Worm (Caenorhabditis elegans) whole organism, L2 larva: ENCODE measurements around the gene aos-1.

ENCODE experiments used
- C34F6.9 ChIP-seq: fragments of 150-350 bp; optimal IDR thresholded peaks from 2 replicates; lab custom pipeline; 2014; ENCODE audit warnings: missing biosample characterization, missing genetic modification characterization
- F13H6.1 ChIP-seq: sonication (generic microtip); optimal IDR thresholded peaks from 2 replicates; lab custom pipeline; 2016; ENCODE audit warnings: missing genetic modification characterization, missing compliant biosample characterization
- R02D3.7 ChIP-seq: fragments of 150-350 bp; optimal IDR thresholded peaks from 2 replicates; lab custom pipeline; 2014; ENCODE audit warnings: missing biosample characterization, missing genetic modification characterization
- ama-1 ChIP-seq: fragments of 150-350 bp; optimal IDR thresholded peaks from 2 replicates; lab custom pipeline; 2018; ENCODE audit warnings: inconsistent platforms
- blmp-1 ChIP-seq: sonication (generic microtip); optimal IDR thresholded peaks from 2 replicates; lab custom pipeline; 2017; ENCODE audit warnings: missing genetic modification characterization, mild to moderate bottlenecking, missing compliant biosample characterization, antibody characterized with exemption, moderate library complexity; ENCODE audit not compliant: insufficient read depth
- ceh-82 ChIP-seq: fragments of 150-350 bp; optimal IDR thresholded peaks from 2 replicates; lab custom pipeline; 2014; ENCODE audit warnings: missing biosample characterization, missing genetic modification characterization
- dmd-4 ChIP-seq: sonication (generic microtip); optimal IDR thresholded peaks from 2 replicates; lab custom pipeline; 2017; ENCODE audit warnings: missing biosample characterization, missing genetic modification characterization
- egl-27 ChIP-seq: sonication (generic microtip); optimal IDR thresholded peaks from 3 replicates; lab custom pipeline; 2017; ENCODE audit warnings: missing biosample characterization, missing genetic modification reagents, missing genetic modification characterization
- fos-1 ChIP-seq: fragments of 150-350 bp; optimal IDR thresholded peaks from 2 replicates; lab custom pipeline; 2014; ENCODE audit warnings: missing biosample characterization, missing genetic modification characterization
- gmeb-1 ChIP-seq: fragments of 150-350 bp; optimal IDR thresholded peaks from 2 replicates; lab custom pipeline; 2014; ENCODE audit warnings: missing biosample characterization, missing genetic modification characterization
- lin-11 ChIP-seq: fragments of 150-350 bp; sonication (generic microtip); optimal IDR thresholded peaks from 2 replicates; lab custom pipeline; 2014; ENCODE audit warnings: missing biosample characterization, missing genetic modification characterization, inconsistent platforms, mixed read lengths
- lin-13 ChIP-seq: fragments of 150-350 bp; optimal IDR thresholded peaks from 2 replicates; lab custom pipeline; 2014; ENCODE audit warnings: missing biosample characterization, missing genetic modification reagents, missing genetic modification characterization
- lin-39 ChIP-seq: fragments of 150-350 bp; optimal IDR thresholded peaks from 2 replicates; lab custom pipeline; 2014; ENCODE audit warnings: missing biosample characterization, missing genetic modification reagents, missing genetic modification characterization
- lsy-2 ChIP-seq, 2 experiments: fragments of 150-350 bp in 1 of 2; sonication (generic microtip) in 1 of 2; optimal IDR thresholded peaks; 2 replicates each; lab custom pipeline; 2014 to 2017; ENCODE audit warnings: missing biosample characterization in 2 of 2, missing genetic modification characterization in 2 of 2
- mbf-1 ChIP-seq: sonication (generic microtip); optimal IDR thresholded peaks from 2 replicates; lab custom pipeline; 2017; ENCODE audit warnings: missing biosample characterization, missing genetic modification characterization
- mdl-1 ChIP-seq, 2 experiments: fragments of 150-350 bp in 1 of 2; sonication (generic microtip) in 1 of 2; optimal IDR thresholded peaks; 2 replicates each; lab custom pipeline; 2017; ENCODE audit warnings: missing biosample characterization in 2 of 2, missing genetic modification characterization in 2 of 2
- nhr-10 ChIP-seq: sonication (generic microtip); optimal IDR thresholded peaks from 2 replicates; lab custom pipeline; 2017; ENCODE audit warnings: missing biosample characterization, missing genetic modification characterization
- nhr-11 ChIP-seq: fragments of 150-350 bp; optimal IDR thresholded peaks from 2 replicates; lab custom pipeline; 2014; ENCODE audit warnings: missing biosample characterization, missing genetic modification characterization
- nhr-129 ChIP-seq: fragments of 150-350 bp; optimal IDR thresholded peaks from 2 replicates; lab custom pipeline; 2014; ENCODE audit warnings: missing biosample characterization, missing genetic modification characterization
- nhr-21 ChIP-seq: fragments of 150-350 bp; optimal IDR thresholded peaks from 2 replicates; lab custom pipeline; 2014; ENCODE audit warnings: missing biosample characterization, missing genetic modification characterization
- nhr-23 ChIP-seq: fragments of 150-350 bp; optimal IDR thresholded peaks from 2 replicates; lab custom pipeline; 2014; ENCODE audit warnings: missing biosample characterization, missing genetic modification reagents, missing genetic modification characterization
- nhr-237 ChIP-seq: fragments of 150-350 bp; optimal IDR thresholded peaks from 2 replicates; lab custom pipeline; 2014; ENCODE audit warnings: missing biosample characterization, missing genetic modification characterization
- nhr-25 ChIP-seq: fragments of 150-350 bp; sonication (generic microtip); optimal IDR thresholded peaks from 3 replicates; lab custom pipeline; 2014; ENCODE audit warnings: missing biosample characterization, missing genetic modification characterization
- nhr-6 ChIP-seq: fragments of 150-350 bp; optimal IDR thresholded peaks from 2 replicates; lab custom pipeline; 2014; ENCODE audit warnings: missing biosample characterization, missing genetic modification characterization
- nhr-77 ChIP-seq: fragments of 150-350 bp; optimal IDR thresholded peaks from 2 replicates; lab custom pipeline; 2014; ENCODE audit warnings: missing biosample characterization, missing genetic modification characterization
- peb-1 ChIP-seq: fragments of 150-350 bp; optimal IDR thresholded peaks from 2 replicates; lab custom pipeline; 2014; ENCODE audit warnings: missing biosample characterization, missing genetic modification characterization
- sem-4 ChIP-seq: fragments of 150-350 bp; optimal IDR thresholded peaks from 2 replicates; lab custom pipeline; 2014; ENCODE audit warnings: missing biosample characterization, missing genetic modification reagents, missing genetic modification characterization
- skn-1 ChIP-seq: sonication (generic microtip); optimal IDR thresholded peaks from 2 replicates; lab custom pipeline; 2017; ENCODE audit warnings: missing biosample characterization, missing genetic modification characterization
- sma-9 ChIP-seq, 2 experiments: fragments of 150-350 bp in 1 of 2; sonication (generic microtip) in 1 of 2; optimal IDR thresholded peaks; 2 replicates each; lab custom pipeline; 2014 to 2016; ENCODE audit warnings: missing genetic modification characterization in 2 of 2, mild to moderate bottlenecking in 1 of 2, missing biosample characterization in 1 of 2, missing compliant biosample characterization in 1 of 2, missing genetic modification reagents in 1 of 2, moderate library complexity in 1 of 2
- unc-55 ChIP-seq: fragments of 150-350 bp; sonication (generic microtip); optimal IDR thresholded peaks from 3 replicates; lab custom pipeline; 2014; ENCODE audit warnings: missing biosample characterization, missing genetic modification reagents, missing genetic modification characterization
- ztf-1 ChIP-seq: fragments of 200-800 bp; sonication (Bioruptor generic); conservative IDR thresholded peaks from 2 replicates; pipeline ENCODE4 v1.3.6; 2022; ENCODE audit warnings: missing genetic modification characterization, missing compliant biosample characterization

The aos-1 gene

ce11 chrV:10120898-10121297 is 9.2 kb downstream of the aos-1 start, which contains the start of gene srxa-18:
Gene srxa-18 (minus strand): TSS chrV:10120997.
- TF ChIP-seq ztf-1 (GFP tag; lab: Robert Waterston, UW) (no peak), ama-1 (lab: Kevin White, UChicago) (no peak), lsy-2 (tag; optimal IDR thresholded peaks at IDR 0.05; lab: Kevin White, UChicago) (no peak), lin-11 (tag; lab: Kevin White, UChicago) (no peak), gmeb-1 (no peak), lin-13 (GFP tag; lab: Kevin White, UChicago) (no peak)
- TF ChIP-seq, all 48 proteins: peak for 0

- TF ChIP-seq dmd-4 (tag; lab: Kevin White, UChicago) (no peak), peb-1 (tag; lab: Kevin White, UChicago) (no peak), blmp-1 (tag; lab: Kevin White, UChicago) (no peak), nhr-11 (tag; lab: Kevin White, UChicago) (no peak)
These were observed 12.6 kb downstream of the aos-1 start, which contains the start of gene C08B6.5 for ce11 chrV:10117465-10117864. Gene C08B6.5 (plus strand): TSS chrV:10117765.

ce11 chrV:10114329-10114728 is 15.8 kb downstream of the aos-1 start, which contains the start of gene cht-5:
Gene cht-5 (plus strand): TSS chrV:10114629.
- TF ChIP-seq ama-1 (lab: Kevin White, UChicago) (no peak), egl-27 (tag; lab: Kevin White, UChicago) (no peak)

ce11 chrV:10112187-10112586 is 17.9 kb downstream of the aos-1 start, which contains the start of gene C08B6.3:
Gene C08B6.3 (minus strand): TSS chrV:10112287.
- TF ChIP-seq lin-39 (no peak), sem-4 (tag; lab: Kevin White, UChicago) (no peak), R02D3.7 (tag; lab: Kevin White, UChicago) (no peak), ceh-82 (no peak), skn-1 (tag; lab: Kevin White, UChicago) (no peak), F13H6.1 (tag; lab: Kevin White, UChicago) (no peak), nhr-129 (tag; lab: Kevin White, UChicago) (no peak)
- TF ChIP-seq, all 48 proteins: peak for 0

- TF ChIP-seq mdl-1 (tag; optimal IDR thresholded peaks at IDR 0.05; lab: Kevin White, UChicago) = no peak
- no peak for TF ChIP-seq nhr-25 (tag; lab: Kevin White, UChicago)
- TF ChIP-seq fos-1 (tag; lab: Kevin White, UChicago) = peak; percentile 24
- TF ChIP-seq C34F6.9 (tag; lab: Kevin White, UChicago) = no peak
These were observed 19.0 kb downstream of the aos-1 start for ce11 chrV:10111129-10111528.

ce11 chrV:10107309-10107708 is 22.8 kb downstream of the aos-1 start, which contains the start of gene C08B6.11:
Gene C08B6.11 (plus strand): TSS chrV:10107609.
- no peak for TF ChIP-seq lin-39
- TF ChIP-seq dmd-4 (tag; lab: Kevin White, UChicago) = no peak
- no peak for TF ChIP-seq mbf-1
- no peak for TF ChIP-seq nhr-21 (tag; lab: Kevin White, UChicago)
- no peak for TF ChIP-seq nhr-25 (tag; lab: Kevin White, UChicago)
- no peak for TF ChIP-seq sma-9 (GFP tag; optimal IDR thresholded peaks at IDR 0.05; lab: Kevin White, UChicago)
- TF ChIP-seq sma-9 (tag; optimal IDR thresholded peaks at IDR 0.05; lab: Kevin White, UChicago) = no peak
- TF ChIP-seq, all 48 proteins: peak for 0

ce11 chrV:10105412-10105811 is 24.7 kb downstream of the aos-1 start, which contains the start of gene C08B6.2:
Gene C08B6.2 (plus strand): TSS chrV:10105712.
- TF ChIP-seq nhr-237 (tag; lab: Kevin White, UChicago) = no peak
- no peak for TF ChIP-seq egl-27 (tag; lab: Kevin White, UChicago)
- no peak for TF ChIP-seq skn-1 (tag; lab: Kevin White, UChicago)
- no peak for TF ChIP-seq gmeb-1
- TF ChIP-seq nhr-23 (tag; lab: Kevin White, UChicago) = no peak
- no peak for TF ChIP-seq mbf-1
- no peak for TF ChIP-seq nhr-77 (tag; lab: Kevin White, UChicago)
- TF ChIP-seq R02D3.7 (tag; lab: Kevin White, UChicago) = no peak
- TF ChIP-seq nhr-6 (tag; lab: Kevin White, UChicago) = no peak
- no peak for TF ChIP-seq sem-4 (tag; lab: Kevin White, UChicago)
- TF ChIP-seq nhr-11 (tag; lab: Kevin White, UChicago) = no peak
- no peak for TF ChIP-seq unc-55 (GFP tag; lab: Kevin White, UChicago)
- TF ChIP-seq lsy-2 (tag; optimal IDR thresholded peaks at IDR 0.05; lab: Kevin White, UChicago) = no peak
- TF ChIP-seq lin-11 (tag; lab: Kevin White, UChicago) = no peak
- TF ChIP-seq nhr-10 (tag; lab: Kevin White, UChicago) = no peak
- no peak for TF ChIP-seq sma-9 (GFP tag; optimal IDR thresholded peaks at IDR 0.05; lab: Kevin White, UChicago)
- no peak for TF ChIP-seq sma-9 (tag; optimal IDR thresholded peaks at IDR 0.05; lab: Kevin White, UChicago)
